Fruit fly (Drosophila melanogaster) Kc167 (cell line): Measurements from ENCODE around the gene CG4995.

Experiments
- Myc ChIP-seq: fragments of >200 bp; optimal IDR thresholded peaks from 2 replicates; lab custom pipeline; 2017; ENCODE audit warnings: missing external identifiers
- Sin3A ChIP-seq: fragments of >200 bp; optimal IDR thresholded peaks from 2 replicates; lab custom pipeline; 2018; ENCODE audit warnings: missing external identifiers
- h ChIP-seq: fragments of >200 bp; optimal IDR thresholded peaks from 3 replicates; lab custom pipeline; 2018; ENCODE audit warnings: missing external identifiers
- insv ChIP-seq: fragments of >200 bp; optimal IDR thresholded peaks from 3 replicates; lab custom pipeline; 2018; ENCODE audit warnings: missing external identifiers
- psq ChIP-seq: fragments of >200 bp; optimal IDR thresholded peaks from 2 replicates; lab custom pipeline; 2017; ENCODE audit warnings: missing external identifiers
- ttk ChIP-seq: sonication (Bioruptor generic); optimal IDR thresholded peaks from 2 replicates; lab custom pipeline; 2017; ENCODE audit warnings: missing external identifiers

DNA sequence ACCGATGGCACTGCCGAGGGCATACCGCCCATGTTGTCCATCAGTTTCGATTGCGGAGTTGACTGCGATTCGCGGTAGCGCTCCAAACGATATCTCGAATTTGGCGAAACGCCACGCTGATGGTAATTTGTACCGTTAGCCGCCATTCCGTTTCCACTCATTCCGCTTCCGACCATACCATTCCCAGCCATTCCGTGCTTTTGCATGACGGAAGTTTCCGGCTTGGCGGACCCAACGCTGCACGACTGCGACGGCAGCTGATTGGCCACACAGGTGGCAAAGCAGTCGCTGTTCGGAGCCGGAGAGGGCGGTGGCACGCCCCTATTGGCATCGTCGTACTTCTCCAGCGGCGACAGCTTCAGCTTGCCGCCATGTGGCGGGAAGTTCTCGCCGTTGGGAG is 50.0 kb downstream of the CG4995 start:
- no peak for TF ChIP-seq insv (lab: Kevin White, UChicago)
- TF ChIP-seq psq (lab: Kevin White, UChicago): no peak
- no peak for TF ChIP-seq h
- TF ChIP-seq Sin3A: no peak
- TF ChIP-seq Myc (lab: Kevin White, UChicago): no peak
- TF ChIP-seq ttk (lab: Kevin White, UChicago): no peak
